Worm (Caenorhabditis elegans): ENCODE results near the gene D1054.10.

DNA sequence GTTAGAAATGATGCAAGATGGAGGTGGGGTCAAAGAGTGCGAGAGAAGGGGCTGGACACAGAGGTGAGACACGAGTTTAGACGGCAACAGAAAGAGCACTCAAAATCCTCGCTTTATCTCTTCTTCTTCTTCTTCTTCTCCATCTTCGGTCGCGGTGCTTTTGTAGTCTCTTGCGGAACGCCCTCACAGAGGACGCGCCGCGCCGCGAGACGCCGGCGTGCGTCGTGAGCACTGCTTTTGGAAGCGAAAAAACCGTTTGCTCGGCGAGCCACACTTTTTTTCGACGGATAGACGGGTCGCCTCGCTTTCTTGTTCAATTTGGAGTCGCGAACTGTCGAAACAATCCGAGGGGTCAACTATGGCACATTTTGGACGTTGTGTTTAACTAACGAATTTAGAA is 1.8 kb downstream of the D1054.10 start, which contains the start of gene D1054.9:
- TF ChIP-seq hlh-11 (tag; optimal IDR thresholded peaks at IDR 0.05): no peak
- TF ChIP-seq ztf-11 (tag; optimal IDR thresholded peaks at IDR 0.05): no peak
- no peak for TF ChIP-seq aha-1 (tag)
- no peak for TF ChIP-seq nhr-237 (tag; optimal IDR thresholded peaks at IDR 0.05)
- TF ChIP-seq skn-1 (tag; optimal IDR thresholded peaks at IDR 0.05): no peak

All from whole organism, L4 larva.